Worm (Caenorhabditis elegans): Measurements from ENCODE around the gene T24H10.1.
"Not testable (repeated sequence)": the region's sequence is repeated elsewhere in the genome, so short reads cannot be mapped to it uniquely, and the experiment has no call there.

- TF ChIP-seq cog-1 (tag; optimal IDR thresholded peaks at IDR 0.05) = not testable (repeated sequence)
- TF ChIP-seq ztf-23 (GFP tag; IDR thresholded peaks at IDR 0.05) = peak; percentile 60; the same call in 1 of the 2 replicates
- TF ChIP-seq tab-1 (GFP tag; IDR thresholded peaks at IDR 0.05) = peak; percentile 83
These were observed 3.5 kb downstream of the T24H10.1 start for ce11 chrII:9102623-9103022.
